Worm (Caenorhabditis elegans) whole organism, L3 larva: ENCODE measurements around the gene mlt-8.
A peak's percentile ranks its signal among the peaks of the same experiment; 100 is the strongest.

Experiments
- R02D3.7 ChIP-seq: fragments of 150-350 bp; optimal IDR thresholded peaks from 2 replicates; lab custom pipeline; 2014; ENCODE audit warnings: missing biosample characterization, missing genetic modification characterization
- ama-1 ChIP-seq: fragments of 150-350 bp; optimal IDR thresholded peaks from 2 replicates; lab custom pipeline; 2018
- ceh-16 ChIP-seq: sonication (generic microtip); optimal IDR thresholded peaks from 2 replicates; lab custom pipeline; 2017; ENCODE audit warnings: missing biosample characterization, missing genetic modification characterization
- ceh-28 ChIP-seq: fragments of 150-350 bp; optimal IDR thresholded peaks from 2 replicates; lab custom pipeline; 2014; ENCODE audit warnings: missing biosample characterization, missing genetic modification reagents, missing genetic modification characterization
- ceh-82 ChIP-seq: fragments of 150-350 bp; optimal IDR thresholded peaks from 2 replicates; lab custom pipeline; 2014; ENCODE audit warnings: missing biosample characterization, missing genetic modification characterization
- daf-12 ChIP-seq: fragments of 150-350 bp; optimal IDR thresholded peaks from 2 replicates; lab custom pipeline; 2014; ENCODE audit warnings: missing biosample characterization, missing genetic modification reagents, missing genetic modification characterization
- egl-27 ChIP-seq: sonication (generic microtip); optimal IDR thresholded peaks from 4 replicates; lab custom pipeline; 2017; ENCODE audit warnings: missing biosample characterization, missing genetic modification reagents, missing genetic modification characterization
- egl-5 ChIP-seq: fragments of 150-350 bp; optimal IDR thresholded peaks from 2 replicates; lab custom pipeline; 2017; ENCODE audit warnings: missing biosample characterization, missing genetic modification reagents, missing genetic modification characterization, inconsistent platforms
- elt-1 ChIP-seq: fragments of 150-350 bp; optimal IDR thresholded peaks from 2 replicates; lab custom pipeline; 2014; ENCODE audit warnings: missing biosample characterization, missing genetic modification characterization
- elt-2 ChIP-seq: sonication (generic microtip); optimal IDR thresholded peaks from 2 replicates; lab custom pipeline; 2016; ENCODE audit warnings: missing genetic modification reagents, mild to moderate bottlenecking, missing genetic modification characterization, missing compliant biosample characterization
- elt-3 ChIP-seq, 3 experiments: fragments of 150-350 bp in 1 of 3; sonication (generic microtip) in 2 of 3; optimal IDR thresholded peaks; 2 replicates in 2 of 3; 4 replicates in 1 of 3; lab custom pipeline; 2014 to 2017; ENCODE audit warnings: missing biosample characterization in 3 of 3, missing genetic modification characterization in 3 of 3
- eor-1 ChIP-seq, 2 experiments: fragments of 150-350 bp; optimal IDR thresholded peaks; 2 replicates each; lab custom pipeline; 2014 to 2018; ENCODE audit warnings: missing biosample characterization in 2 of 2, missing genetic modification characterization in 2 of 2
- fkh-10 ChIP-seq: sonication (generic microtip); optimal IDR thresholded peaks from 2 replicates; lab custom pipeline; 2017; ENCODE audit warnings: missing biosample characterization, missing genetic modification reagents, missing genetic modification characterization
- fkh-2 ChIP-seq: fragments of 150-350 bp; optimal IDR thresholded peaks from 2 replicates; lab custom pipeline; 2014; ENCODE audit warnings: missing biosample characterization, missing genetic modification reagents, missing genetic modification characterization
- hmg-11 ChIP-seq: sonication (generic microtip); optimal IDR thresholded peaks from 2 replicates; lab custom pipeline; 2016; ENCODE audit warnings: missing genetic modification characterization, missing compliant biosample characterization
- jun-1 ChIP-seq: fragments of 150-350 bp; optimal IDR thresholded peaks from 2 replicates; lab custom pipeline; 2014; ENCODE audit warnings: missing biosample characterization, missing genetic modification reagents, missing genetic modification characterization
- lin-15B ChIP-seq: fragments of 150-350 bp; optimal IDR thresholded peaks from 2 replicates; lab custom pipeline; 2014; ENCODE audit warnings: missing biosample characterization, missing genetic modification characterization
- lin-39 ChIP-seq: fragments of 150-350 bp; optimal IDR thresholded peaks from 2 replicates; lab custom pipeline; 2018; ENCODE audit warnings: missing biosample characterization, missing genetic modification reagents, missing genetic modification characterization
- lsy-12 ChIP-seq: sonication (generic microtip); optimal IDR thresholded peaks from 2 replicates; lab custom pipeline; 2016; ENCODE audit warnings: mild to moderate bottlenecking, missing genetic modification characterization, missing compliant biosample characterization
- mdl-1 ChIP-seq: fragments of 150-350 bp; optimal IDR thresholded peaks from 2 replicates; lab custom pipeline; 2014; ENCODE audit warnings: missing biosample characterization, missing genetic modification characterization
- mml-1 ChIP-seq: fragments of 150-350 bp; sonication (generic microtip); optimal IDR thresholded peaks from 3 replicates; lab custom pipeline; 2014; ENCODE audit warnings: missing biosample characterization, missing genetic modification characterization
- nfya-1 ChIP-seq: sonication (generic microtip); optimal IDR thresholded peaks from 2 replicates; lab custom pipeline; 2017; ENCODE audit warnings: missing genetic modification characterization, mild to moderate bottlenecking, missing compliant biosample characterization, antibody characterized with exemption, moderate library complexity; ENCODE audit not compliant: insufficient read depth
- nhr-11 ChIP-seq: fragments of 150-350 bp; optimal IDR thresholded peaks from 2 replicates; lab custom pipeline; 2014; ENCODE audit warnings: missing biosample characterization, missing genetic modification characterization
- nhr-12 ChIP-seq: fragments of 150-350 bp; optimal IDR thresholded peaks from 2 replicates; lab custom pipeline; 2014; ENCODE audit warnings: missing biosample characterization, missing genetic modification characterization
- nhr-23 ChIP-seq: fragments of 150-350 bp; optimal IDR thresholded peaks from 2 replicates; lab custom pipeline; 2014; ENCODE audit warnings: missing biosample characterization, missing genetic modification reagents, missing genetic modification characterization
- nhr-25 ChIP-seq: sonication (generic microtip); optimal IDR thresholded peaks from 2 replicates; lab custom pipeline; 2017; ENCODE audit warnings: missing biosample characterization, missing genetic modification characterization
- nhr-28 ChIP-seq: fragments of 150-350 bp; optimal IDR thresholded peaks from 2 replicates; lab custom pipeline; 2014; ENCODE audit warnings: missing biosample characterization, missing genetic modification characterization
- nhr-43 ChIP-seq: sonication (generic microtip); optimal IDR thresholded peaks from 2 replicates; lab custom pipeline; 2016; ENCODE audit warnings: mild to moderate bottlenecking, missing genetic modification characterization, missing compliant biosample characterization; ENCODE audit not compliant: poor library complexity, severe bottlenecking
- pha-4 ChIP-seq: fragments of 150-350 bp; optimal IDR thresholded peaks from 2 replicates; lab custom pipeline; 2014; ENCODE audit warnings: missing biosample characterization, missing genetic modification reagents, missing genetic modification characterization
- sea-2 ChIP-seq: fragments of 150-350 bp; sonication (generic microtip); optimal IDR thresholded peaks from 4 replicates; lab custom pipeline; 2014; ENCODE audit warnings: missing biosample characterization, missing genetic modification reagents, missing genetic modification characterization
- skn-1 ChIP-seq: fragments of 150-350 bp; optimal IDR thresholded peaks from 2 replicates; lab custom pipeline; 2014; ENCODE audit warnings: missing biosample characterization, missing genetic modification characterization
- snpc-4 ChIP-seq: fragments of 150-350 bp; optimal IDR thresholded peaks from 2 replicates; lab custom pipeline; 2014; ENCODE audit warnings: missing biosample characterization, missing genetic modification characterization
- tbx-2 ChIP-seq: sonication (generic microtip); optimal IDR thresholded peaks from 2 replicates; lab custom pipeline; 2016; ENCODE audit warnings: mild to moderate bottlenecking, missing genetic modification characterization, missing compliant biosample characterization
- unc-39 ChIP-seq: sonication (generic microtip); optimal IDR thresholded peaks from 4 replicates; lab custom pipeline; 2017; ENCODE audit warnings: missing biosample characterization, missing genetic modification characterization
- unc-62 ChIP-seq: fragments of 150-350 bp; sonication (generic microtip); optimal IDR thresholded peaks from 4 replicates; lab custom pipeline; 2014; ENCODE audit warnings: missing biosample characterization, missing genetic modification reagents, missing genetic modification characterization
- zag-1 ChIP-seq: fragments of 150-350 bp; optimal IDR thresholded peaks from 2 replicates; lab custom pipeline; 2014; ENCODE audit warnings: missing biosample characterization, missing genetic modification characterization
- ztf-11 ChIP-seq: fragments of 150-350 bp; optimal IDR thresholded peaks from 2 replicates; lab custom pipeline; 2014; ENCODE audit warnings: missing biosample characterization, missing genetic modification characterization
- ztf-4 ChIP-seq: fragments of 150-350 bp; optimal IDR thresholded peaks from 2 replicates; lab custom pipeline; 2014; ENCODE audit warnings: missing biosample characterization, missing genetic modification characterization

mlt-8 gene

DNA sequence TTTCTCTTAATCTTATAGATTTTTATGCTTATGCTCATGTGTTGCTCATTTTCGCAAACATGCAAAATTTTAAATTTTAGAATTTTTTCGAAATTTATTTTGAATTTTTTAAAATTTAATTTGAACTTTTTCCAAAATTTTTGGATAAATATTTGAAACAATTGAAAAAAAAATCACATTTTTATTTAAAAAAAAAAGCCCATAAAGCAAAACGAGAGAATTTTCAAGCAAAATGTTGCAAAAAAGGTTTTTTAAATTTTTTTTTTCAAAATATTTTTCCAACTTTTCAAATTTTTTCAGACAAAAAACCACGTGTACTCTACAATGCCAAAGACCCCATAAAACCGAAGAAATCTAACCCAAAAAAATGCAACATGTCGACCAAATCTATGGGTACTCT is 15.7 kb downstream of the mlt-8 start, which contains the start of the genes C09E8.1 and C09E8.6:
TSS of gene C09E8.1 (plus strand) at position 301 of the 400 bp plus-strand sequence.
TSS of gene C09E8.6 (plus strand) at position 313 of the 400 bp plus-strand sequence.
- TF ChIP-seq tbx-2 (no peak), fkh-10 (GFP tag; lab: Kevin White, UChicago) (no peak), mdl-1 (tag; lab: Kevin White, UChicago) (no peak), skn-1 (tag; lab: Kevin White, UChicago) (no peak), R02D3.7 (no peak), nhr-23 (tag; lab: Kevin White, UChicago) (no peak), mml-1 (tag; lab: Kevin White, UChicago) (no peak), ceh-82 (tag; lab: Kevin White, UChicago) (no peak), fkh-2 (tag; lab: Kevin White, UChicago) (no peak), nhr-25 (tag; lab: Kevin White, UChicago) (no peak), ztf-4 (tag; lab: Kevin White, UChicago) (no peak), egl-5 (no peak), zag-1 (tag; lab: Kevin White, UChicago) (no peak), jun-1 (tag; lab: Kevin White, UChicago) (no peak), hmg-11 (tag; lab: Kevin White, UChicago) (no peak), sea-2 (GFP tag; lab: Kevin White, UChicago) (no peak), snpc-4 (no peak), nfya-1 (tag; lab: Kevin White, UChicago) (no peak)

DNA sequence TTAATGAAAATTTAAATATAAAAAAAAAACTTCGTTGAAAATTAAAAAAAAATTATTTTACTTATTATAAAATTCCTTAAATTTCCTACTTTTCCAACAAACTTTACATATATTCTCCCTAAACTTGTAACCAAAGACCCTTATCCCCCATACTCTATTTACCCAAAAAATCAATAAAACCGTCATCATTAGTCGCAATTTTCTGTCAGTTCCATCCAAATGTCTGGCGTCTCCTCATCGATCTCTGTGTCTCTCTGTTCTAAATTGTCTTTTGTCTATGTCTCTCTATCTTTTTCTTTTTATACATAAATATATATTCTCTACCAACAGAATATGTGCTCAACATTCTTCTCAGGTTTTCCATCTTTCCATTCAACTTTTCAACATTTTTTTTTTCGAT is 16.5 kb downstream of the mlt-8 start:
- TF ChIP-seq jun-1 (tag; lab: Kevin White, UChicago): no peak
- peak; percentile 30 for TF ChIP-seq hmg-11 (tag; lab: Kevin White, UChicago)
- TF ChIP-seq ceh-16 (tag; lab: Kevin White, UChicago): no peak
- no peak for TF ChIP-seq lin-15B (tag; lab: Kevin White, UChicago)
- no peak for TF ChIP-seq nhr-28 (tag; lab: Kevin White, UChicago)
- TF ChIP-seq ceh-28 (tag; lab: Kevin White, UChicago): peak; percentile 67
- TF ChIP-seq snpc-4: no peak
- TF ChIP-seq tbx-2: no peak
- TF ChIP-seq zag-1 (tag; lab: Kevin White, UChicago): no peak
- no peak for TF ChIP-seq unc-62 (GFP tag; lab: Kevin White, UChicago)
- no peak for TF ChIP-seq skn-1 (tag; lab: Kevin White, UChicago)
- no peak for TF ChIP-seq egl-27
- no peak for TF ChIP-seq daf-12
- TF ChIP-seq unc-39 (tag; lab: Kevin White, UChicago): no peak
- no peak for TF ChIP-seq eor-1 (tag; optimal IDR thresholded peaks at IDR 0.05; lab: Kevin White, UChicago)
- peak; percentile 44 for TF ChIP-seq pha-4 (tag; lab: Kevin White, UChicago)

DNA sequence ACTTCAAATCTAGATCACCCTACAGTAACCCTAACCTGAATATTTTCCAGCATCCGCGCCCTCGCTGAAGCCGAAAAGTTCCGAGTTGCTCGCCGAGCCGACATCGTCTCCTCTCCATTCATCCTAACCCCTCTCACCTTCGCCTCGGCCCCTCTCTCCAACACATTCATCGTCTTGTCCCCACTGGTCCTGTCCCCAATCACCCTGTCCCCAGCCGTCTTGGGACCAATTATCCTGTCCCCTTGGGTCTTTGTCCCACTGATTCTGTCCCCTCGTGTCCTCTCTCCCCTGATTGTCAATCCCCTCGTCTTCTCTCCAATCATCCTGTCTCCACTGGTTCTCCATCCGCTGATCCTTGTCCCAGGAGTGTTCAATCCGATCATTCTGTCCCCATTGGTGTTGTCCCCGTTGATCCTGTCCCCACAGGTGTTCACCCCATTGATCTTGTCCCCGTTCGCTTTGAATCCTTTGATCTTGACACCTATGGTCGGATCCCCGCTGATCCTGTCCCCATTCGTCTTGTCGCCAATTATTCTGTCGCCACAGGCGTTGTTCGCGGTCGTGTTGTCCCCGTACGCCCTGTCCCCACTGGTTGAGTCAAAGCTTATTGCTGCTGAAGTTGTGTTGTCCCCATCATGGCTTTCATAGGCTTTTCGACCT is 20.5 kb downstream of the mlt-8 start, which contains the start of gene lips-7:
TSS of gene lips-7 (plus strand) at position 610 of the 660 bp plus-strand sequence.
- TF ChIP-seq lsy-12 (tag; lab: Kevin White, UChicago): peak; percentile 40
- TF ChIP-seq elt-3 (tag; optimal IDR thresholded peaks at IDR 0.05; lab: Kevin White, UChicago): no peak
- TF ChIP-seq, all 47 proteins: peak for 1

DNA sequence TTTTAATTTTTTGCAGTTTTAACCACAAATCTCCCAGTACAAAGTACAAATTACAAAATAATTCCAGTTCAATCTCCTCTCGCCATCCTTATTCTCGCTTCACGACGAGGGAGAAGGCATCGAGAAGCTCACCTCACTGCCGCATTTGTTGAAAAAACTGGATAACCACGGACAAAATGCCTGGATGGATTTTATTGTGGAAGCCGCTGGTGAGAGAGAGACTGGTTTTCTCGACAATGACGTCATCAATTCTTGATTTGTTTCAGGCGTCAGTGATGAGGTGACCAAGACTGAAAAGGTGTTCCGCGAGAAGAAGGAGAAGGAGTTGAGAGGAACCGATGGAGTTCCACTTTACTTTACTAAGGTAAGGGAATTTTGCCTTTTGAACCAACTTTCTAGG is 22.4 kb downstream of the mlt-8 start:
- no peak for TF ChIP-seq lsy-12 (tag; lab: Kevin White, UChicago)
- peak; percentile 74 for TF ChIP-seq nhr-43

DNA sequence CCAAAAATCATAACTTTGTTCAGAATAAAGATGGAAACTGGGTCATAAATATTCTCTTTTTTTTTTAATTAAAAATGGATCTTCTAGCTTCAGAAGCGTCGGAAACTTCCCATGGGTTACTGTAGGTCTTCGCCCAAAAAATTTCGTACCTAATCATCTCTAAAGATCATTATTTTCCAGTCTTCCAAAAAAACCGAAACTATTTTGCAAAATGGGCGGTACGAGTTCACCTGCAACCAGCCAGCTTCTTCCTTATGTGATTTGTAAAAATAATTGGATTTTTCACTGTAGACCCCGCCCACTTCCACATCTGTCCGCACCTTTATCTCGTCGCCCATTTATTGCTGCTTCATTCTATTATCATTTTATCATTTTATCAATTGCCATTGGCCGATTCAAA is 25.5 kb downstream of the mlt-8 start, which contains the start of gene mlt-10:
TSS of gene mlt-10 (plus strand) at position 301 of the 400 bp plus-strand sequence.
- no peak for TF ChIP-seq fkh-2 (tag; lab: Kevin White, UChicago)
- no peak for TF ChIP-seq elt-1 (tag; lab: Kevin White, UChicago)
- no peak for TF ChIP-seq tbx-2
- TF ChIP-seq nhr-12 (tag; lab: Kevin White, UChicago): no peak
- TF ChIP-seq elt-2 (tag; lab: Kevin White, UChicago): no peak
- TF ChIP-seq fkh-10 (GFP tag; lab: Kevin White, UChicago): no peak
- no peak for TF ChIP-seq nhr-28 (tag; lab: Kevin White, UChicago)
- no peak for TF ChIP-seq sea-2 (GFP tag; lab: Kevin White, UChicago)
- no peak for TF ChIP-seq nhr-11
- TF ChIP-seq ama-1 (lab: Kevin White, UChicago): no peak
- no peak for TF ChIP-seq lsy-12 (tag; lab: Kevin White, UChicago)
- no peak for TF ChIP-seq ztf-4 (tag; lab: Kevin White, UChicago)
- TF ChIP-seq unc-62 (GFP tag; lab: Kevin White, UChicago): no peak
- TF ChIP-seq ceh-82 (tag; lab: Kevin White, UChicago): no peak
- no peak for TF ChIP-seq lin-39 (tag; lab: Kevin White, UChicago)
- TF ChIP-seq zag-1 (tag; lab: Kevin White, UChicago): no peak
- no peak for TF ChIP-seq ztf-11 (tag; lab: Kevin White, UChicago)
